Worm (Caenorhabditis elegans): ENCODE measurements around the gene ZC239.16.

The ZC239.16 gene

ce11 chrII:3247556-3247955 lies 22.4 kb upstream of the ZC239.16 start:
- TF ChIP-seq zfh-2 (GFP tag; conservative IDR thresholded peaks at IDR 0.05) (peak; percentile 51; the same call in 1 of the 2 replicates), nfya-1 (tag; optimal IDR thresholded peaks at IDR 0.05; ENCODE audit: borderline replicate concordance, insufficient read depth) (no peak)

- TF ChIP-seq B0336.3 (GFP tag; IDR thresholded peaks at IDR 0.05) (0 out of 2 replicates have a peak, but pooled peaks have one; percentile 16), unc-62 (GFP tag; optimal IDR thresholded peaks at IDR 0.05) (peak; percentile 47), nhr-80 (tag; optimal IDR thresholded peaks at IDR 0.05) (peak; percentile 94), ztf-26 (tag; optimal IDR thresholded peaks at IDR 0.05) (peak; percentile 6), gei-17 (GFP tag; optimal IDR thresholded peaks at IDR 0.05) (no peak), dox-1 (GFP tag; IDR thresholded peaks at IDR 0.05) (peak; percentile 46), ztf-22 (GFP tag; optimal IDR thresholded peaks at IDR 0.05) (peak; percentile 29), pbrm-1 (GFP tag; IDR thresholded peaks at IDR 0.05) (0 out of 2 replicates have a peak, but pooled peaks have one; percentile 40), dpff-1 (tag; optimal IDR thresholded peaks at IDR 0.05) (no peak), ets-4 (GFP tag; optimal IDR thresholded peaks at IDR 0.05) (peak; percentile 51), atf-7 (tag; optimal IDR thresholded peaks at IDR 0.05) (peak; percentile 50), cebp-1 (GFP tag; IDR thresholded peaks at IDR 0.05) (no peak), cebp-1 (tag; optimal IDR thresholded peaks at IDR 0.05) (peak; percentile 14), attf-5 (GFP tag; optimal IDR thresholded peaks at IDR 0.05) (peak; percentile 2), madf-10 (tag; optimal IDR thresholded peaks at IDR 0.05) (peak; percentile 11), F52B5.7 (tag; optimal IDR thresholded peaks at IDR 0.05) (no peak), B0019.2 (GFP tag; conservative IDR thresholded peaks at IDR 0.05) (no peak), tbp1 (GFP tag; optimal IDR thresholded peaks at IDR 0.05) (peak; percentile 21)
Measured at ce11 chrII:3245836-3246235, 20.7 kb upstream of the ZC239.16 start, which contains the start of gene C17F4.7. Gene C17F4.7 (minus strand): TSS chrII:3246015.

- TF ChIP-seq Y53G8AR.9 (GFP tag; conservative IDR thresholded peaks at IDR 0.05) (peak; percentile 47; the same call in 1 of the 2 replicates), mel-28 (tag; optimal IDR thresholded peaks at IDR 0.05; ENCODE audit: borderline replicate concordance) (no peak), nhr-90 (tag; optimal IDR thresholded peaks at IDR 0.05) (peak; percentile 43), tlf-1 (GFP tag; optimal IDR thresholded peaks at IDR 0.05) (no peak), nhr-80 (tag; optimal IDR thresholded peaks at IDR 0.05) (peak; percentile 74), nfyb-1 (GFP tag; IDR thresholded peaks at IDR 0.05) (no peak), madf-6 (GFP tag; IDR thresholded peaks at IDR 0.05) (no peak)
Measured at ce11 chrII:3244758-3245157, 19.6 kb upstream of the ZC239.16 start.

- TF ChIP-seq Y79H2A.3 (GFP tag; conservative IDR thresholded peaks at IDR 0.05) (no peak), C17E4.6 (GFP tag; IDR thresholded peaks at IDR 0.05) (no peak), hrde-1 (tag; optimal IDR thresholded peaks at IDR 0.05; ENCODE audit: borderline replicate concordance) (no peak), lin-26 (GFP tag; IDR thresholded peaks at IDR 0.05) (no peak), mcd-1 (GFP tag; IDR thresholded peaks at IDR 0.05) (no peak)
Measured at ce11 chrII:3244070-3244469, 19.0 kb upstream of the ZC239.16 start, which contains the start of gene C17F4.12. Gene C17F4.12 (minus strand): TSS chrII:3244170.

- TF ChIP-seq F39B2.1 (GFP tag; IDR thresholded peaks at IDR 0.05): no peak
- no peak for TF ChIP-seq dox-1 (GFP tag; IDR thresholded peaks at IDR 0.05)
- no peak for TF ChIP-seq rpc-1 (optimal IDR thresholded peaks at IDR 0.05)
- no peak for TF ChIP-seq rpc-1 (tag; optimal IDR thresholded peaks at IDR 0.05)
- no peak for TF ChIP-seq nhr-80 (tag; optimal IDR thresholded peaks at IDR 0.05)
- no peak for TF ChIP-seq F55B11.4 (tag; optimal IDR thresholded peaks at IDR 0.05; ENCODE audit: borderline replicate concordance, insufficient read depth)
- TF ChIP-seq hlh-26 (GFP tag; conservative IDR thresholded peaks at IDR 0.05): no peak
- TF ChIP-seq hlh-12 (tag; optimal IDR thresholded peaks at IDR 0.05): no peak
- TF ChIP-seq hmg-1.2 (GFP tag; IDR thresholded peaks at IDR 0.05): no peak
- no peak for TF ChIP-seq let-607 (tag; optimal IDR thresholded peaks at IDR 0.05)
- TF ChIP-seq ccch-3 (GFP tag; optimal IDR thresholded peaks at IDR 0.05): no peak
- TF ChIP-seq zfh-2 (GFP tag; conservative IDR thresholded peaks at IDR 0.05): no peak
- TF ChIP-seq pbrm-1 (GFP tag; IDR thresholded peaks at IDR 0.05): no peak
- no peak for TF ChIP-seq B0019.2 (GFP tag; conservative IDR thresholded peaks at IDR 0.05)
- no peak for TF ChIP-seq ceh-91 (GFP tag; IDR thresholded peaks at IDR 0.05)
- TF ChIP-seq ceh-100 (GFP tag; IDR thresholded peaks at IDR 0.05): no peak
- no peak for TF ChIP-seq F49E8.2 (tag; optimal IDR thresholded peaks at IDR 0.05; ENCODE audit: insufficient read depth)
Measured at ce11 chrII:3241842-3242241, 16.7 kb upstream of the ZC239.16 start.

All from whole organism, young adult.